Worm (Caenorhabditis elegans) whole organism, L4 larva: ENCODE data around the gene cec-3.

Source experiments
- ama-1 ChIP-seq: fragments of 150-350 bp; optimal IDR thresholded peaks from 2 replicates; lab custom pipeline; 2014; ENCODE audit warnings: inconsistent platforms, mixed read lengths
- fos-1 ChIP-seq: fragments of 150-350 bp; optimal IDR thresholded peaks from 2 replicates; lab custom pipeline; 2014; ENCODE audit warnings: missing biosample characterization, missing genetic modification characterization
- lin-39 ChIP-seq: fragments of 150-350 bp; optimal IDR thresholded peaks from 2 replicates; lab custom pipeline; 2014; ENCODE audit warnings: missing biosample characterization, missing genetic modification reagents, missing genetic modification characterization
- lir-3 ChIP-seq: sonication (generic microtip); optimal IDR thresholded peaks from 2 replicates; lab custom pipeline; 2016; ENCODE audit warnings: mild to moderate bottlenecking, missing genetic modification characterization, missing compliant biosample characterization
- mdt-29 ChIP-seq: fragments of 200-800 bp; sonication (Bioruptor generic); IDR thresholded peaks from 2 replicates; pipeline ENCODE4 v1.3.6; 2022; ENCODE audit warnings: missing genetic modification reagents, missing genetic modification characterization, missing compliant biosample characterization
- nhr-28 ChIP-seq: fragments of 150-350 bp; optimal IDR thresholded peaks from 2 replicates; lab custom pipeline; 2014; ENCODE audit warnings: missing biosample characterization, missing genetic modification characterization
- nhr-6 ChIP-seq: fragments of 150-350 bp; optimal IDR thresholded peaks from 2 replicates; lab custom pipeline; 2014; ENCODE audit warnings: missing biosample characterization, missing genetic modification characterization
- nhr-76 ChIP-seq: fragments of 150-350 bp; optimal IDR thresholded peaks from 2 replicates; lab custom pipeline; 2014; ENCODE audit warnings: missing biosample characterization, missing genetic modification characterization
- pha-4 ChIP-seq, 2 experiments: fragments of 150-350 bp in 1 of 2; fragments of 200-800 bp in 1 of 2; sonication (Bioruptor generic) in 1 of 2; IDR thresholded peaks in 1 of 2; optimal IDR thresholded peaks in 1 of 2; 2 replicates each; pipeline versions ENCODE4 v1.3.6 to Lab custom; 2014 to 2022; ENCODE audit warnings: missing genetic modification characterization in 2 of 2, missing genetic modification reagents in 2 of 2, missing biosample characterization in 1 of 2, missing compliant biosample characterization in 1 of 2
- rbr-2 ChIP-seq: sonication (generic microtip); optimal IDR thresholded peaks from 2 replicates; lab custom pipeline; 2016; ENCODE audit warnings: missing genotype, missing genetic modification characterization, missing compliant biosample characterization

DNA sequence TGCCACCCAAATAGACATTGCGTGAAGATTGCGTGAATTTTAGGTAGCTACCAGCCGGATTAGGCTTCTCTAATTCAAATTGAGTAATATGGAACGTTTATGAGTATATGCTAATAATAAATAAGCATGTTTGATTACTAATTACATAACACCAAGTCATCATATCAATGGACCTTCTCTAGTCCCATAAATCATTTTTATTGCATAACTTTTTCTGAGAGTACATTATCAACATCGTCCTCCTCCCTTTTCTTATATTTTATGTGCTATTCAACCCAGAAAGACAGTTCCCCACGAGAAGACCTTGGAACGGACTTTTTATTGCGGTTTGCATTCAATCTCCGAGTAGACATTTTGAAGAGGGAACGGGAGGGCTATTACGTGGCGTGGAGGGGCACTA, 45.1 kb downstream of the cec-3 start:
- TF ChIP-seq fos-1 (tag; lab: Kevin White, UChicago) (no peak), lir-3 (tag; lab: Kevin White, UChicago) (no peak), lin-39 (tag; lab: Kevin White, UChicago) (no peak), mdt-29 (GFP tag; lab: Robert Waterston, UW) (no peak), rbr-2 (no peak), nhr-6 (tag; lab: Kevin White, UChicago) (no peak), nhr-28 (tag; lab: Kevin White, UChicago) (no peak), pha-4 (GFP tag; IDR thresholded peaks at IDR 0.05; lab: Robert Waterston, UW) (no peak), pha-4 (tag; optimal IDR thresholded peaks at IDR 0.05; lab: Kevin White, UChicago) (no peak), nhr-76 (no peak), ama-1 (lab: Kevin White, UChicago) (no peak)
